Fruit fly (Drosophila melanogaster) whole organism, embryonic: Measurements from ENCODE around the gene Elp5.
A peak's percentile ranks its signal among the peaks of the same experiment; 100 is the strongest.

ENCODE experiments used
- Ada2b ChIP-seq: fragments of 200-800 bp; sonication (Bioruptor generic); IDR thresholded peaks from 2 replicates; pipeline ENCODE4 v1.3.6; 2022; ENCODE audit warnings: missing biosample characterization, missing genetic modification characterization
- Awh ChIP-seq: fragments of 200-800 bp; sonication (Bioruptor generic); IDR thresholded peaks from 2 replicates; pipeline ENCODE4, ENCODE4 v1.3.6; 2022; ENCODE audit warnings: missing biosample characterization, missing genetic modification characterization
- CG12236 ChIP-seq: fragments of 200-800 bp; sonication (Bioruptor generic); optimal IDR thresholded peaks from 2 replicates; lab custom pipeline; 2016; ENCODE audit warnings: missing biosample characterization, missing genetic modification characterization
- CG13424 ChIP-seq: fragments of 200-800 bp; sonication (Bioruptor generic); optimal IDR thresholded peaks from 2 replicates; lab custom pipeline; 2019; ENCODE audit warnings: missing biosample characterization, mild to moderate bottlenecking, missing genetic modification characterization, moderate library complexity
- CG15696 ChIP-seq: fragments of 200-800 bp; sonication (Bioruptor generic); optimal IDR thresholded peaks from 2 replicates; lab custom pipeline; 2019; ENCODE audit warnings: missing biosample characterization, mild to moderate bottlenecking, missing genetic modification characterization, moderate library complexity
- CG18619 ChIP-seq: fragments of 200-800 bp; sonication (Bioruptor generic); optimal IDR thresholded peaks from 3 replicates; lab custom pipeline; 2017; ENCODE audit warnings: missing biosample characterization, mild to moderate bottlenecking, missing genetic modification characterization
- CG2116 ChIP-seq: fragments of 200-800 bp; sonication (Bioruptor generic); optimal IDR thresholded peaks from 3 replicates; lab custom pipeline; 2018; ENCODE audit warnings: missing biosample characterization, mild to moderate bottlenecking, missing genetic modification characterization
- CG2875 ChIP-seq: fragments of 200-800 bp; sonication (Bioruptor generic); optimal IDR thresholded peaks from 2 replicates; lab custom pipeline; 2017; ENCODE audit warnings: missing biosample characterization, mild to moderate bottlenecking, missing genetic modification characterization, missing genetic modification reagents
- CG33557 ChIP-seq: fragments of 200-800 bp; sonication (Bioruptor generic); optimal IDR thresholded peaks from 2 replicates; lab custom pipeline; 2019; ENCODE audit warnings: missing biosample characterization, mild to moderate bottlenecking, missing genetic modification characterization, moderate library complexity
- CG34422 ChIP-seq: fragments of 200-800 bp; sonication (Bioruptor generic); IDR thresholded peaks from 3 replicates; pipeline ENCODE4 v1.3.6; 2022; ENCODE audit warnings: missing biosample characterization, missing genetic modification characterization
- CG3726 ChIP-seq: fragments of 200-800 bp; sonication (Bioruptor generic); IDR thresholded peaks from 3 replicates; pipeline ENCODE4, ENCODE4 v1.3.6; 2022; ENCODE audit warnings: missing biosample characterization, missing genetic modification characterization
- CG4707 ChIP-seq: fragments of 200-800 bp; sonication (Bioruptor generic); optimal IDR thresholded peaks from 2 replicates; lab custom pipeline; 2018; ENCODE audit warnings: missing biosample characterization, mild to moderate bottlenecking, missing genetic modification characterization, moderate library complexity
- CG7839 ChIP-seq: fragments of 200-800 bp; sonication (Bioruptor generic); optimal IDR thresholded peaks from 3 replicates; lab custom pipeline; 2018; ENCODE audit warnings: missing biosample characterization, mild to moderate bottlenecking, missing genetic modification characterization, moderate library complexity
- CG8359 ChIP-seq: fragments of 200-800 bp; sonication (Bioruptor generic); optimal IDR thresholded peaks from 2 replicates; lab custom pipeline; 2017; ENCODE audit warnings: missing biosample characterization, mild to moderate bottlenecking, missing genetic modification characterization, borderline replicate concordance
- CG9215 ChIP-seq: fragments of 200-800 bp; sonication (Bioruptor generic); IDR thresholded peaks from 2 replicates; pipeline ENCODE4 v1.3.6; 2022; ENCODE audit warnings: missing biosample characterization, missing genetic modification characterization
- CG9609 ChIP-seq: fragments of 200-800 bp; sonication (Bioruptor generic); optimal IDR thresholded peaks from 3 replicates; lab custom pipeline; 2016; ENCODE audit warnings: missing biosample characterization, missing genetic modification characterization
- D19A ChIP-seq: fragments of 200-800 bp; optimal IDR thresholded peaks from 3 replicates; lab custom pipeline; 2019; ENCODE audit warnings: missing biosample characterization, mild to moderate bottlenecking, missing genetic modification characterization, moderate library complexity
- Dbx ChIP-seq: fragments of 200-800 bp; sonication (Bioruptor generic); IDR thresholded peaks from 3 replicates; pipeline ENCODE4 v1.3.6; 2022; ENCODE audit warnings: missing biosample characterization, missing genetic modification characterization
- E2f2 ChIP-seq: fragments of 200-800 bp; sonication (Bioruptor generic); IDR thresholded peaks from 2 replicates; pipeline ENCODE4 v1.3.6; 2022; ENCODE audit warnings: missing biosample characterization, missing genetic modification characterization
- Ets65A ChIP-seq: fragments of 200-800 bp; sonication (Bioruptor generic); peaks from one replicate; lab custom pipeline; 2016; ENCODE audit warnings: missing biosample characterization, missing genetic modification characterization
- Gug ChIP-seq: fragments of 200-800 bp; sonication (Bioruptor generic); IDR thresholded peaks from 4 replicates; pipeline ENCODE4 v1.3.6; 2022; ENCODE audit warnings: missing biosample characterization, missing genetic modification characterization
- H15 ChIP-seq: fragments of 200-800 bp; sonication (Bioruptor generic); IDR thresholded peaks from 3 replicates; pipeline ENCODE4 v1.3.6; 2022; ENCODE audit warnings: missing biosample characterization, missing genetic modification characterization
- Lhr ChIP-seq: fragments of 200-800 bp; sonication (Bioruptor generic); optimal IDR thresholded peaks from 3 replicates; lab custom pipeline; 2017; ENCODE audit warnings: mild to moderate bottlenecking, missing biosample characterization, missing genetic modification reagents, missing genetic modification characterization
- Myb ChIP-seq: fragments of 200-800 bp; sonication (Bioruptor generic); optimal IDR thresholded peaks from 2 replicates; lab custom pipeline; 2016; ENCODE audit warnings: missing biosample characterization, missing genetic modification characterization
- NfI ChIP-seq: fragments of 200-800 bp; sonication (Bioruptor generic); optimal IDR thresholded peaks from 3 replicates; lab custom pipeline; 2018; ENCODE audit warnings: missing biosample characterization, mild to moderate bottlenecking, missing genetic modification characterization, moderate library complexity
- PHDP ChIP-seq: fragments of 200-800 bp; sonication (Bioruptor generic); optimal IDR thresholded peaks from 3 replicates; lab custom pipeline; 2018; ENCODE audit warnings: missing biosample characterization, mild to moderate bottlenecking, missing genetic modification characterization, moderate library complexity
- Ravus ChIP-seq: fragments of 200-800 bp; sonication (Bioruptor generic); IDR thresholded peaks from 2 replicates; pipeline ENCODE4 v1.3.6; 2022; ENCODE audit warnings: missing biosample characterization, missing genetic modification characterization
- Sox100B ChIP-seq: fragments of 200-800 bp; sonication (Bioruptor generic); optimal IDR thresholded peaks from 3 replicates; lab custom pipeline; 2018; ENCODE audit warnings: missing biosample characterization, mild to moderate bottlenecking, missing genetic modification characterization
- Ssrp ChIP-seq: fragments of 200-800 bp; sonication (Bioruptor generic); optimal IDR thresholded peaks from 2 replicates; lab custom pipeline; 2018; ENCODE audit warnings: missing biosample characterization, mild to moderate bottlenecking, missing genetic modification characterization, moderate library complexity
- ab ChIP-seq: fragments of 200-800 bp; sonication (Bioruptor generic); optimal IDR thresholded peaks from 2 replicates; lab custom pipeline; 2016; ENCODE audit warnings: missing biosample characterization, missing genetic modification characterization
- ac ChIP-seq: fragments of 200-800 bp; sonication (Bioruptor generic); optimal IDR thresholded peaks from 3 replicates; lab custom pipeline; 2017; ENCODE audit warnings: missing biosample characterization, mild to moderate bottlenecking, missing genetic modification characterization
- aop ChIP-seq: fragments of 200-800 bp; sonication (Bioruptor generic); IDR thresholded peaks from 2 replicates; pipeline ENCODE4 v1.3.6; 2022; ENCODE audit warnings: missing biosample characterization, missing genetic modification characterization
- btn ChIP-seq: fragments of 200-800 bp; sonication (Bioruptor generic); optimal IDR thresholded peaks from 2 replicates; lab custom pipeline; 2016; ENCODE audit warnings: missing biosample characterization, missing genetic modification characterization
- cas ChIP-seq: fragments of 200-800 bp; sonication (Bioruptor generic); IDR thresholded peaks from 2 replicates; pipeline ENCODE4 v1.3.6; 2022; ENCODE audit warnings: missing biosample characterization, missing genetic modification characterization
- chm ChIP-seq: fragments of 200-800 bp; sonication (Bioruptor generic); IDR thresholded peaks from 2 replicates; pipeline ENCODE4 v1.3.6; 2022; ENCODE audit warnings: missing biosample characterization, missing genetic modification characterization
- chn ChIP-seq: fragments of 200-800 bp; sonication (Bioruptor generic); optimal IDR thresholded peaks from 2 replicates; lab custom pipeline; 2016; ENCODE audit warnings: missing biosample characterization, missing genetic modification characterization
- croc ChIP-seq: fragments of 200-800 bp; sonication (Bioruptor generic); conservative IDR thresholded peaks from 3 replicates; pipeline ENCODE4 v1.3.6; 2022; ENCODE audit warnings: missing biosample characterization, missing genetic modification characterization
- gce ChIP-seq: fragments of 200-800 bp; sonication (Bioruptor generic); IDR thresholded peaks from 3 replicates; pipeline ENCODE4 v1.3.6; 2022; ENCODE audit warnings: missing biosample characterization, missing genetic modification characterization
- jigr1 ChIP-seq: fragments of 200-800 bp; sonication (Bioruptor generic); IDR thresholded peaks from 3 replicates; pipeline ENCODE4 v1.3.6; 2022; ENCODE audit warnings: missing biosample characterization, missing genetic modification characterization
- jumu ChIP-seq: fragments of 200-800 bp; sonication (Bioruptor generic); optimal IDR thresholded peaks from 3 replicates; lab custom pipeline; 2016; ENCODE audit warnings: missing biosample characterization, missing genetic modification characterization
- kay ChIP-seq: fragments of 200-800 bp; sonication (Bioruptor generic); optimal IDR thresholded peaks from 2 replicates; lab custom pipeline; 2016; ENCODE audit warnings: missing biosample characterization, missing genetic modification characterization
- onecut ChIP-seq: fragments of 200-800 bp; sonication (Bioruptor generic); IDR thresholded peaks from 2 replicates; pipeline ENCODE4 v1.3.6; 2022; ENCODE audit warnings: missing biosample characterization, missing genetic modification characterization
- pb ChIP-seq: fragments of 200-800 bp; sonication (Bioruptor generic); optimal IDR thresholded peaks from 3 replicates; lab custom pipeline; 2016; ENCODE audit warnings: missing biosample characterization, missing genetic modification characterization
- peb ChIP-seq: fragments of 200-800 bp; sonication (Bioruptor generic); IDR thresholded peaks from 2 replicates; pipeline ENCODE4 v1.3.6; 2022; ENCODE audit warnings: missing biosample characterization, missing genetic modification characterization
- pho ChIP-seq: fragments of 200-800 bp; sonication (Bioruptor generic); optimal IDR thresholded peaks from 2 replicates; lab custom pipeline; 2016; ENCODE audit warnings: missing biosample characterization, missing genetic modification characterization
- pros ChIP-seq: fragments of 200-800 bp; sonication (Bioruptor generic); optimal IDR thresholded peaks from 3 replicates; lab custom pipeline; 2019; ENCODE audit warnings: missing biosample characterization, mild to moderate bottlenecking, missing genetic modification characterization, moderate library complexity
- salm ChIP-seq: fragments of 200-800 bp; sonication (Bioruptor generic); optimal IDR thresholded peaks from 2 replicates; lab custom pipeline; 2018; ENCODE audit warnings: missing biosample characterization, mild to moderate bottlenecking, missing genetic modification characterization
- schlank ChIP-seq: fragments of 200-800 bp; sonication (Bioruptor generic); optimal IDR thresholded peaks from 2 replicates; lab custom pipeline; 2018; ENCODE audit warnings: missing biosample characterization, mild to moderate bottlenecking, missing genetic modification characterization
- sens ChIP-seq: fragments of 200-800 bp; sonication (Bioruptor generic); peaks from one replicate; lab custom pipeline; 2016; ENCODE audit warnings: missing biosample characterization, missing genetic modification characterization
- ssp ChIP-seq: fragments of 200-800 bp; sonication (Bioruptor generic); IDR thresholded peaks from 2 replicates; pipeline ENCODE4 v1.3.6; 2022; ENCODE audit warnings: missing biosample characterization, missing genetic modification characterization
- stc ChIP-seq: fragments of 200-800 bp; sonication (Bioruptor generic); IDR thresholded peaks from 2 replicates; pipeline ENCODE4 v1.3.6; 2022; ENCODE audit warnings: missing biosample characterization, missing genetic modification characterization
- tup ChIP-seq: fragments of 200-800 bp; sonication (Bioruptor generic); optimal IDR thresholded peaks from 2 replicates; lab custom pipeline; 2016; ENCODE audit warnings: missing biosample characterization, mild to moderate bottlenecking, missing genetic modification characterization, moderate library complexity

Gene Elp5

dm6 chr3L:2257412-2257862, at the start of gene Elp5, which contains the start of gene CG1275 (continued):
- peak; percentile 99 for TF ChIP-seq Gug (GFP tag; lab: Robert Waterston, UW)
- TF ChIP-seq Ada2b: peak; percentile 99
- peak; percentile 90 for TF ChIP-seq CG12236 (GFP tag; lab: Kevin White, UChicago)
- peak; percentile 98 for TF ChIP-seq Ravus (GFP tag; lab: Robert Waterston, UW)
- TF ChIP-seq tup (GFP tag; lab: Kevin White, UChicago): peak; percentile 96
- TF ChIP-seq CG33557 (GFP tag; lab: Kevin White, UChicago): peak; percentile 94
- peak; percentile 99 for TF ChIP-seq gce
- TF ChIP-seq H15: peak; percentile 99
- TF ChIP-seq CG3726 (GFP tag; lab: Robert Waterston, UW): peak; percentile 99
- TF ChIP-seq CG34422 (GFP tag; lab: Robert Waterston, UW): peak; percentile 100
- peak; percentile 99 for TF ChIP-seq NfI (GFP tag; lab: Kevin White, UChicago)
- peak; percentile 85 for TF ChIP-seq Myb
- peak; percentile 98 for TF ChIP-seq schlank (tag; lab: Kevin White, UChicago)
- TF ChIP-seq pho (GFP tag; lab: Kevin White, UChicago): peak; percentile 97
- peak; percentile 89 for TF ChIP-seq btn (GFP tag; lab: Kevin White, UChicago)
- peak; percentile 98 for TF ChIP-seq PHDP (tag; lab: Kevin White, UChicago)
- TF ChIP-seq Awh: peak; percentile 100
- TF ChIP-seq CG8359 (GFP tag; lab: Kevin White, UChicago): peak; percentile 85
- TF ChIP-seq aop (GFP tag; lab: Robert Waterston, UW): peak; percentile 98
- peak; percentile 85 for TF ChIP-seq CG2116 (GFP tag; lab: Kevin White, UChicago)
- TF ChIP-seq CG13424: peak; percentile 99
- peak; percentile 99 for TF ChIP-seq cas (GFP tag; lab: Robert Waterston, UW)
- TF ChIP-seq pros (GFP tag; lab: Kevin White, UChicago): peak; percentile 40
- TF ChIP-seq CG4707 (GFP tag; lab: Kevin White, UChicago): peak; percentile 92
- peak; percentile 97 for TF ChIP-seq CG18619
- peak; percentile 89 for TF ChIP-seq ab (GFP tag; lab: Kevin White, UChicago)
- peak; percentile 98 for TF ChIP-seq sens
- TF ChIP-seq CG9215: peak; percentile 98
- TF ChIP-seq stc: peak; percentile 99
- TF ChIP-seq salm (tag; lab: Kevin White, UChicago): peak; percentile 97
- peak; percentile 94 for TF ChIP-seq pb (GFP tag; lab: Kevin White, UChicago)
- peak; percentile 99 for TF ChIP-seq chm (GFP tag; lab: Robert Waterston, UW)
- peak; percentile 94 for TF ChIP-seq jumu
- peak; percentile 95 for TF ChIP-seq ssp (GFP tag; lab: Robert Waterston, UW)
- TF ChIP-seq Dbx (GFP tag; lab: Robert Waterston, UW): peak; percentile 99
- TF ChIP-seq CG9609 (GFP tag; lab: Kevin White, UChicago): peak; percentile 96
- peak; percentile 94 for TF ChIP-seq Lhr
- TF ChIP-seq onecut (GFP tag; lab: Robert Waterston, UW): peak; percentile 98
- TF ChIP-seq CG2875: peak; percentile 97
- peak; percentile 98 for TF ChIP-seq Ssrp (tag; lab: Kevin White, UChicago)
- peak; percentile 98 for TF ChIP-seq chn (GFP tag; lab: Kevin White, UChicago)
- TF ChIP-seq croc: peak; percentile 99
- peak; percentile 99 for TF ChIP-seq CG7839 (tag; lab: Kevin White, UChicago)
- peak; percentile 98 for TF ChIP-seq jigr1 (GFP tag; lab: Robert Waterston, UW)
- peak; percentile 99 for TF ChIP-seq peb (GFP tag; lab: Robert Waterston, UW)
- peak; percentile 100 for TF ChIP-seq Ets65A (GFP tag; lab: Kevin White, UChicago)
- TF ChIP-seq E2f2 (GFP tag; lab: Robert Waterston, UW): peak; percentile 93
- peak; percentile 91 for TF ChIP-seq Sox100B (GFP tag; lab: Kevin White, UChicago)
- peak; percentile 90 for TF ChIP-seq D19A (tag; lab: Kevin White, UChicago)
- TF ChIP-seq ac: peak; percentile 80
- peak; percentile 98 for TF ChIP-seq kay
- peak; percentile 93 for TF ChIP-seq CG15696 (tag; lab: Kevin White, UChicago)
